Worm (Caenorhabditis elegans) whole organism, young adult: ENCODE measurements around the gene vem-1.
A peak's percentile ranks its signal among the peaks of the same experiment; 100 is the strongest.

Experiments used
- B0035.1 ChIP-seq: sonication (generic microtip); optimal IDR thresholded peaks from 2 replicates; lab custom pipeline; 2016; ENCODE audit warnings: missing genetic modification characterization, mild to moderate bottlenecking, missing compliant biosample characterization, missing genotype, missing genetic modification reagents
- B0261.1 ChIP-seq: sonication (generic microtip); optimal IDR thresholded peaks from 2 replicates; lab custom pipeline; 2016; ENCODE audit warnings: mild to moderate bottlenecking, missing genetic modification characterization, moderate library complexity, missing compliant biosample characterization
- C06A6.2 ChIP-seq: fragments of 200-800 bp; sonication (Bioruptor generic); conservative IDR thresholded peaks from 2 replicates; pipeline ENCODE4 v1.3.6; 2022; ENCODE audit warnings: missing genetic modification characterization, missing compliant biosample characterization
- F33H1.4 ChIP-seq: fragments of 200-800 bp; sonication (Bioruptor generic); IDR thresholded peaks from 2 replicates; pipeline ENCODE4 v1.3.6; 2022; ENCODE audit warnings: missing genetic modification reagents, missing genetic modification characterization, missing compliant biosample characterization
- F39B2.1 ChIP-seq: fragments of 200-800 bp; sonication (Bioruptor generic); IDR thresholded peaks from 2 replicates; pipeline ENCODE4 v1.3.6; 2022; ENCODE audit warnings: missing genetic modification reagents, missing genetic modification characterization, missing compliant biosample characterization
- F57A8.1 ChIP-seq: fragments of 200-800 bp; sonication (Bioruptor generic); optimal IDR thresholded peaks from 2 replicates; lab custom pipeline; 2018; ENCODE audit warnings: mild to moderate bottlenecking, missing genetic modification characterization, moderate library complexity, missing compliant biosample characterization
- K11D2.4 ChIP-seq: fragments of 200-800 bp; sonication (Bioruptor generic); IDR thresholded peaks from 2 replicates; pipeline ENCODE4 v1.3.6; 2022; ENCODE audit warnings: missing genetic modification reagents, missing genetic modification characterization, missing compliant biosample characterization
- Y53F4B.3 ChIP-seq: fragments of 200-800 bp; sonication (Bioruptor generic); IDR thresholded peaks from 2 replicates; pipeline ENCODE4 v1.3.6; 2022; ENCODE audit warnings: missing genetic modification reagents, missing genetic modification characterization, missing compliant biosample characterization
- Y53G8AR.9 ChIP-seq: fragments of 200-800 bp; sonication (Bioruptor generic); conservative IDR thresholded peaks from 2 replicates; pipeline ENCODE4 v1.3.6; 2022; ENCODE audit warnings: missing genetic modification reagents, missing genetic modification characterization, missing compliant biosample characterization
- Y56A3A.18 ChIP-seq: fragments of 200-800 bp; sonication (Bioruptor generic); IDR thresholded peaks from 2 replicates; pipeline ENCODE4 v1.3.6; 2022; ENCODE audit warnings: missing genetic modification reagents, missing genetic modification characterization, missing compliant biosample characterization
- Y67H2A.10 ChIP-seq: fragments of 200-800 bp; sonication (Bioruptor generic); conservative IDR thresholded peaks from 2 replicates; pipeline ENCODE4 v1.3.6; 2022; ENCODE audit warnings: missing genetic modification reagents, missing genetic modification characterization, missing compliant biosample characterization
- Y79H2A.3 ChIP-seq: fragments of 200-800 bp; sonication (Bioruptor generic); conservative IDR thresholded peaks from 2 replicates; pipeline ENCODE4 v1.3.6; 2022; ENCODE audit warnings: missing genetic modification reagents, missing genetic modification characterization, missing compliant biosample characterization
- aptf-2 ChIP-seq: fragments of 200-800 bp; sonication (Bioruptor generic); conservative IDR thresholded peaks from 2 replicates; pipeline ENCODE4 v1.3.6; 2022; ENCODE audit warnings: missing genetic modification reagents, missing genetic modification characterization, missing compliant biosample characterization
- aptf-3 ChIP-seq: fragments of 200-800 bp; sonication (Bioruptor generic); IDR thresholded peaks from 2 replicates; pipeline ENCODE4 v1.3.6; 2022; ENCODE audit warnings: missing genetic modification characterization, missing compliant biosample characterization
- atf-7 ChIP-seq: sonication (generic microtip); optimal IDR thresholded peaks from 2 replicates; lab custom pipeline; 2017; ENCODE audit warnings: mild to moderate bottlenecking, missing genetic modification characterization, missing compliant biosample characterization
- attf-3 ChIP-seq: fragments of 200-800 bp; sonication (Bioruptor generic); conservative IDR thresholded peaks from 2 replicates; pipeline ENCODE4 v1.3.6; 2022; ENCODE audit warnings: missing genetic modification reagents, missing genetic modification characterization, missing compliant biosample characterization
- attf-5 ChIP-seq: fragments of 200-800 bp; sonication (Bioruptor generic); optimal IDR thresholded peaks from 2 replicates; lab custom pipeline; 2018; ENCODE audit warnings: mild to moderate bottlenecking, missing genetic modification characterization, missing compliant biosample characterization
- attf-6 ChIP-seq: fragments of 200-800 bp; sonication (Bioruptor generic); IDR thresholded peaks from 2 replicates; pipeline ENCODE4 v1.3.6; 2022; ENCODE audit warnings: missing genetic modification reagents, missing genetic modification characterization, missing compliant biosample characterization
- cebp-2 ChIP-seq: fragments of 200-800 bp; sonication (Bioruptor generic); IDR thresholded peaks from 2 replicates; pipeline ENCODE4 v1.3.6; 2022; ENCODE audit warnings: missing genetic modification characterization, missing compliant biosample characterization
- ceh-58 ChIP-seq: fragments of 200-800 bp; sonication (Bioruptor generic); IDR thresholded peaks from 2 replicates; pipeline ENCODE4 v1.3.6; 2022; ENCODE audit warnings: missing genetic modification characterization, missing compliant biosample characterization
- die-1 ChIP-seq: sonication (generic microtip); optimal IDR thresholded peaks from 2 replicates; lab custom pipeline; 2016; ENCODE audit warnings: missing genotype, mild to moderate bottlenecking, missing genetic modification characterization, missing compliant biosample characterization
- dpff-1 ChIP-seq: sonication (generic microtip); optimal IDR thresholded peaks from 2 replicates; lab custom pipeline; 2017; ENCODE audit warnings: mild to moderate bottlenecking, missing genetic modification characterization, missing compliant biosample characterization
- egl-18 ChIP-seq: fragments of 200-800 bp; sonication (Bioruptor generic); IDR thresholded peaks from 2 replicates; pipeline ENCODE4 v1.3.6; 2022; ENCODE audit warnings: missing genetic modification reagents, missing genetic modification characterization, missing compliant biosample characterization
- gei-17 ChIP-seq: fragments of 200-800 bp; sonication (Bioruptor generic); optimal IDR thresholded peaks from 2 replicates; lab custom pipeline; 2018; ENCODE audit warnings: mild to moderate bottlenecking, missing genetic modification characterization, missing compliant biosample characterization
- hlh-12 ChIP-seq: sonication (generic microtip); optimal IDR thresholded peaks from 2 replicates; lab custom pipeline; 2016; ENCODE audit warnings: missing genetic modification characterization, missing compliant biosample characterization
- hmg-1.2 ChIP-seq: fragments of 200-800 bp; sonication (Bioruptor generic); IDR thresholded peaks from 2 replicates; pipeline ENCODE4 v1.3.6; 2022; ENCODE audit warnings: missing genetic modification reagents, missing genetic modification characterization, missing compliant biosample characterization
- hsf-1 ChIP-seq: fragments of 200-800 bp; sonication (Bioruptor generic); IDR thresholded peaks from 2 replicates; pipeline ENCODE4 v1.3.6; 2022; ENCODE audit warnings: missing genetic modification reagents, missing genetic modification characterization, missing compliant biosample characterization
- lin-40 ChIP-seq: sonication (generic microtip); optimal IDR thresholded peaks from 2 replicates; lab custom pipeline; 2016; ENCODE audit warnings: missing genetic modification characterization, mild to moderate bottlenecking, missing compliant biosample characterization, missing genotype, missing genetic modification reagents
- lin-54 ChIP-seq: fragments of 200-800 bp; sonication (Bioruptor generic); optimal IDR thresholded peaks from 2 replicates; lab custom pipeline; 2018; ENCODE audit warnings: mild to moderate bottlenecking, missing genetic modification characterization, missing compliant biosample characterization
- lir-1 ChIP-seq: fragments of 200-800 bp; sonication (Bioruptor generic); conservative IDR thresholded peaks from 2 replicates; pipeline ENCODE4 v1.3.6; 2022; ENCODE audit warnings: missing genetic modification reagents, missing genetic modification characterization, missing compliant biosample characterization
- madf-10 ChIP-seq: sonication (generic microtip); optimal IDR thresholded peaks from 2 replicates; lab custom pipeline; 2016; ENCODE audit warnings: mild to moderate bottlenecking, missing genetic modification characterization, missing compliant biosample characterization
- madf-6 ChIP-seq: fragments of 200-800 bp; sonication (Bioruptor generic); IDR thresholded peaks from 2 replicates; pipeline ENCODE4 v1.3.6; 2022; ENCODE audit warnings: missing genetic modification reagents, missing genetic modification characterization, missing compliant biosample characterization
- madf-8 ChIP-seq: fragments of 200-800 bp; sonication (Bioruptor generic); conservative IDR thresholded peaks from 2 replicates; pipeline ENCODE4 v1.3.6; 2022; ENCODE audit warnings: missing genetic modification reagents, missing genetic modification characterization, missing compliant biosample characterization
- mes-4 ChIP-seq: sonication (generic microtip); optimal IDR thresholded peaks from 2 replicates; lab custom pipeline; 2016; ENCODE audit warnings: missing genotype, missing genetic modification characterization, missing compliant biosample characterization
- nhr-179 ChIP-seq: sonication (generic microtip); optimal IDR thresholded peaks from 2 replicates; lab custom pipeline; 2016; ENCODE audit warnings: mild to moderate bottlenecking, missing genetic modification characterization, missing compliant biosample characterization
- nhr-80 ChIP-seq: sonication (generic microtip); optimal IDR thresholded peaks from 2 replicates; lab custom pipeline; 2016; ENCODE audit warnings: missing genetic modification characterization, missing compliant biosample characterization
- pbrm-1 ChIP-seq: fragments of 200-800 bp; sonication (Bioruptor generic); IDR thresholded peaks from 2 replicates; pipeline ENCODE4 v1.3.6; 2022; ENCODE audit warnings: missing genetic modification reagents, missing genetic modification characterization, missing compliant biosample characterization
- rcor-1 ChIP-seq: fragments of 200-800 bp; sonication (Bioruptor generic); IDR thresholded peaks from 2 replicates; pipeline ENCODE4 v1.3.6; 2022; ENCODE audit warnings: missing genetic modification reagents, missing genetic modification characterization, missing compliant biosample characterization
- rec-8 ChIP-seq, 2 experiments: sonication (generic microtip); optimal IDR thresholded peaks; 2 replicates each; lab custom pipeline; 2016; ENCODE audit warnings: mild to moderate bottlenecking in 2 of 2, missing genetic modification characterization in 2 of 2, missing genetic modification reagents in 2 of 2, missing genotype in 2 of 2, missing biosample characterization in 1 of 2, missing compliant biosample characterization in 1 of 2, moderate library complexity in 1 of 2
- repo-1 ChIP-seq: sonication (generic microtip); optimal IDR thresholded peaks from 2 replicates; lab custom pipeline; 2017; ENCODE audit warnings: mild to moderate bottlenecking, missing genetic modification characterization, missing compliant biosample characterization
- sea-2 ChIP-seq: fragments of 200-800 bp; sonication (Bioruptor generic); IDR thresholded peaks from 2 replicates; pipeline ENCODE4 v1.3.6; 2022; ENCODE audit warnings: missing genetic modification characterization, missing compliant biosample characterization
- snpc-1.1 ChIP-seq: sonication (generic microtip); optimal IDR thresholded peaks from 2 replicates; lab custom pipeline; 2017; ENCODE audit warnings: missing genetic modification characterization, mild to moderate bottlenecking, missing compliant biosample characterization, antibody characterized with exemption, moderate library complexity, missing genotype, missing genetic modification reagents; ENCODE audit not compliant: insufficient read depth
- snpc-1.3 ChIP-seq: sonication (generic microtip); optimal IDR thresholded peaks from 2 replicates; lab custom pipeline; 2017; ENCODE audit warnings: missing genetic modification characterization, mild to moderate bottlenecking, missing compliant biosample characterization, antibody characterized with exemption, moderate library complexity, missing genotype, missing genetic modification reagents; ENCODE audit not compliant: insufficient read depth
- snpc-4 ChIP-seq, 5 experiments: fragments of 150-350 bp in 1 of 5; sonication (generic microtip) in 4 of 5; optimal IDR thresholded peaks; 2 replicates each; lab custom pipeline; 2014 to 2018; ENCODE audit warnings: missing genetic modification characterization in 5 of 5, missing biosample characterization in 3 of 5, antibody characterized with exemption in 2 of 5, mild to moderate bottlenecking in 2 of 5, missing compliant biosample characterization in 2 of 5, missing genotype in 2 of 5, moderate library complexity in 2 of 5, missing genetic modification reagents in 1 of 5
- tbp1 ChIP-seq: fragments of 200-800 bp; sonication (Bioruptor generic); optimal IDR thresholded peaks from 2 replicates; lab custom pipeline; 2018; ENCODE audit warnings: mild to moderate bottlenecking, missing genetic modification characterization, missing compliant biosample characterization
- ztf-22 ChIP-seq: fragments of 200-800 bp; sonication (Bioruptor generic); optimal IDR thresholded peaks from 2 replicates; lab custom pipeline; 2018; ENCODE audit warnings: mild to moderate bottlenecking, missing genetic modification characterization, moderate library complexity, missing compliant biosample characterization
- ztf-25 ChIP-seq: fragments of 200-800 bp; sonication (Bioruptor generic); IDR thresholded peaks from 2 replicates; pipeline ENCODE4 v1.3.6; 2022; ENCODE audit warnings: missing genetic modification reagents, missing genetic modification characterization, missing compliant biosample characterization
- ztf-3 ChIP-seq: fragments of 200-800 bp; sonication (Bioruptor generic); optimal IDR thresholded peaks from 2 replicates; lab custom pipeline; 2018; ENCODE audit warnings: mild to moderate bottlenecking, missing genetic modification characterization, missing compliant biosample characterization

vem-1 gene

ce11 chrX:8083919-8084318 is 4.5 kb downstream of the vem-1 start, which contains the start of gene K07E3.4 (continued):
- TF ChIP-seq sea-2 (GFP tag; lab: Robert Waterston, UW) = no peak
- TF ChIP-seq attf-6 (GFP tag; lab: Robert Waterston, UW) = no peak
- TF ChIP-seq lin-54 = no peak
- TF ChIP-seq gei-17 (GFP tag; lab: Kevin White, UChicago) = peak; percentile 44
- TF ChIP-seq K11D2.4 (GFP tag; lab: Robert Waterston, UW) = no peak
- no peak for TF ChIP-seq madf-8 (GFP tag; lab: Robert Waterston, UW)
- TF ChIP-seq hmg-1.2 (GFP tag; lab: Robert Waterston, UW) = peak; percentile 55; the same call in 1 of the 2 replicates
- no peak for TF ChIP-seq attf-3 (GFP tag; lab: Robert Waterston, UW)
- no peak for TF ChIP-seq cebp-2 (GFP tag; lab: Robert Waterston, UW)
- TF ChIP-seq Y53F4B.3 = no peak
- no peak for TF ChIP-seq Y79H2A.3 (GFP tag; lab: Robert Waterston, UW)
- TF ChIP-seq pbrm-1 (GFP tag; lab: Robert Waterston, UW) = no peak
- no peak for TF ChIP-seq Y56A3A.18 (GFP tag; lab: Robert Waterston, UW)
- no peak for TF ChIP-seq mes-4 (tag; lab: Kevin White, UChicago)
- no peak for TF ChIP-seq egl-18
- TF ChIP-seq hlh-12 (tag; lab: Kevin White, UChicago) = no peak
- no peak for TF ChIP-seq snpc-4 (GFP tag; optimal IDR thresholded peaks at IDR 0.05; lab: Kevin White, UChicago)
- TF ChIP-seq snpc-4 (tag; optimal IDR thresholded peaks at IDR 0.05; lab: Kevin White, UChicago) = no peak
- no peak for TF ChIP-seq B0261.1 (tag; lab: Kevin White, UChicago)
- peak; percentile 58 for TF ChIP-seq attf-5 (GFP tag; lab: Kevin White, UChicago)
- peak; percentile 22 for TF ChIP-seq madf-10
- TF ChIP-seq tbp1 (GFP tag; lab: Kevin White, UChicago) = peak; percentile 26
- TF ChIP-seq repo-1 (tag; lab: Kevin White, UChicago) = peak; percentile 33
- TF ChIP-seq rec-8 (tag; optimal IDR thresholded peaks at IDR 0.05; lab: Kevin White, UChicago) = no peak
- no peak for TF ChIP-seq Y67H2A.10 (GFP tag; lab: Robert Waterston, UW)
- no peak for TF ChIP-seq rcor-1 (GFP tag; lab: Robert Waterston, UW)
- TF ChIP-seq ceh-58 (GFP tag; lab: Robert Waterston, UW) = no peak
- TF ChIP-seq lin-40 (tag; lab: Kevin White, UChicago) = peak; percentile 66
- TF ChIP-seq lir-1 = peak; percentile 47; the same call in 1 of the 2 replicates
- TF ChIP-seq nhr-179 = no peak
- no peak for TF ChIP-seq F57A8.1 (GFP tag; lab: Kevin White, UChicago)
- no peak for TF ChIP-seq madf-6 (GFP tag; lab: Robert Waterston, UW)
- TF ChIP-seq snpc-1.3 (tag; lab: Kevin White, UChicago) = no peak
- TF ChIP-seq hsf-1 (GFP tag; lab: Robert Waterston, UW) = no peak
- no peak for TF ChIP-seq B0035.1 (tag; lab: Kevin White, UChicago)
- TF ChIP-seq die-1 (tag; lab: Kevin White, UChicago) = no peak
- no peak for TF ChIP-seq aptf-3
- peak; percentile 54 for TF ChIP-seq atf-7 (tag; lab: Kevin White, UChicago)
- TF ChIP-seq nhr-80 (tag; lab: Kevin White, UChicago) = peak; percentile 64
- no peak for TF ChIP-seq F33H1.4 (GFP tag; lab: Robert Waterston, UW)
- 0 out of 2 replicates have a peak, but pooled peaks have one; percentile 23 for TF ChIP-seq Y53G8AR.9 (GFP tag; lab: Robert Waterston, UW)
- no peak for TF ChIP-seq ztf-3
- no peak for TF ChIP-seq ztf-25 (GFP tag; lab: Robert Waterston, UW)
- TF ChIP-seq C06A6.2 = peak; percentile 48; the same call in 1 of the 2 replicates
- TF ChIP-seq F39B2.1 (GFP tag; lab: Robert Waterston, UW) = no peak
- no peak for TF ChIP-seq aptf-2 (GFP tag; lab: Robert Waterston, UW)
- TF ChIP-seq dpff-1 (tag; lab: Kevin White, UChicago) = no peak
- TF ChIP-seq ztf-22 = peak; percentile 77
- TF ChIP-seq snpc-1.1 (tag; lab: Kevin White, UChicago) = no peak
